Fruit fly (Drosophila melanogaster): ENCODE data around the gene lmgA.
A peak's percentile ranks its signal among the peaks of the same experiment; 100 is the strongest.

lmgA gene

DNA sequence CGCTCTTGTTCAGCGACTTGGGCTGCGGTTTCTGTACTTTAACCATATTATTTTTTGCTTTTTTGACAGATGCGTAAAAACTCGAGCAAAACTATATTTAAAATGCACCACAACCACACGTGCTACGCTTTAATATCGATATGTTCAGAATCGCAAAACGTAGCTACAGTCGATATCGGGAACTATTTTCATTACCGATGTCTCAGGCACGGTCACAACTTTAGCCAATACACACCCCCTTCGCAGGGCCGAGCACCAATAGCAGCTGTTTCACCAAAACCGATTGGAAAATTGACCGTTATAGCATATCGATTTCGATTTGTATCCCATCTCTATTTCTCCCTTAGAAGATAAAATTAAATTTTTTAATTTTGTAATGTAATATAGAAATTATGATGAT is 16.7 kb downstream of the lmgA start, which contains the start of gene CG13096:
Gene CG13096 (minus strand): TSS at position 144 of the 400 bp plus-strand sequence.
- TF ChIP-seq woc (GFP tag; optimal IDR thresholded peaks at IDR 0.05) (no peak), foxo (GFP tag; optimal IDR thresholded peaks at IDR 0.05) (no peak), sv (GFP tag; optimal IDR thresholded peaks at IDR 0.05) (peak; percentile 7), N (GFP tag; optimal IDR thresholded peaks at IDR 0.05) (no peak), jim (GFP tag; optimal IDR thresholded peaks at IDR 0.05) (no peak), OdsH (GFP tag; optimal IDR thresholded peaks at IDR 0.05) (no peak), Myc (optimal IDR thresholded peaks at IDR 0.05) (peak; percentile 74), lola (GFP tag; optimal IDR thresholded peaks at IDR 0.05) (no peak), dsf (GFP tag; optimal IDR thresholded peaks at IDR 0.05; ENCODE audit: borderline replicate concordance) (no peak), CrebA (GFP tag; optimal IDR thresholded peaks at IDR 0.05; ENCODE audit: borderline replicate concordance) (no peak), br (GFP tag; optimal IDR thresholded peaks at IDR 0.05) (no peak), brk (GFP tag; optimal IDR thresholded peaks at IDR 0.05) (no peak)

dm6 chr2L:8506729-8507128 is 21.7 kb downstream of the lmgA start, which contains the start of gene Dh31:
Gene Dh31, minus strand, starts transcription at chr2L:8506845.
- TF ChIP-seq foxo (GFP tag; optimal IDR thresholded peaks at IDR 0.05), result no peak
- no peak for TF ChIP-seq pan (optimal IDR thresholded peaks at IDR 0.05)
- TF ChIP-seq Hnf4 (GFP tag; optimal IDR thresholded peaks at IDR 0.05), result no peak
- TF ChIP-seq Myc (optimal IDR thresholded peaks at IDR 0.05), result no peak
- TF ChIP-seq jim (GFP tag; optimal IDR thresholded peaks at IDR 0.05), result no peak
- TF ChIP-seq HLH106 (tag; optimal IDR thresholded peaks at IDR 0.05), result no peak
- TF ChIP-seq sv (GFP tag; optimal IDR thresholded peaks at IDR 0.05), result no peak
- no peak for TF ChIP-seq tai (GFP tag; optimal IDR thresholded peaks at IDR 0.05)
- no peak for TF ChIP-seq Sp1 (GFP tag; optimal IDR thresholded peaks at IDR 0.05)
- no peak for TF ChIP-seq CG32264 (GFP tag; optimal IDR thresholded peaks at IDR 0.05)
- no peak for TF ChIP-seq CG9705 (GFP tag; optimal IDR thresholded peaks at IDR 0.05)
- TF ChIP-seq sage (GFP tag; optimal IDR thresholded peaks at IDR 0.05), result no peak
- no peak for TF ChIP-seq dsf (GFP tag; optimal IDR thresholded peaks at IDR 0.05; ENCODE audit: borderline replicate concordance)
- TF ChIP-seq psq (GFP tag; optimal IDR thresholded peaks at IDR 0.05), result no peak
- TF ChIP-seq CrebA (GFP tag; optimal IDR thresholded peaks at IDR 0.05; ENCODE audit: borderline replicate concordance), result no peak
- no peak for TF ChIP-seq ey (GFP tag; optimal IDR thresholded peaks at IDR 0.05)
- no peak for TF ChIP-seq h (GFP tag; optimal IDR thresholded peaks at IDR 0.05)

DNA sequence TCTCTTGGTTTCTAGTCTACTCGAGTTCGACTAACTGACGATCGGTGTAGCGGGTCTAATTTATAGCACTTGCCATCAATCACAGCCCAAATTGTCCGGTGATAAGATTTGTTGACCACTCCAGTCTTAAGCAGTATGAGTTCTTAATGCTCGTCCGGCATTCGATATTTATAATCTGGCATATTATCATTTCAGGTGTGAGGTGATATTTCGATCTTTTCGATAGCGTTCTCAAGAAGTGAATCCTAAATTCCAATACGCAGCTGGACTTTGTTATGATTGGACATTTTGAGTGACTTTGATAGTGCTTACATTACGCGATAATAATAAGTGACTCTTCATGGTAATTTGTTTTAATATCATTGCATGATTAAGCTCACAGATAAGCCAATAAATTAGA is 32.1 kb downstream of the lmgA start, which contains the start of gene Bace:
Gene Bace (minus strand): TSS at position 39 of the 400 bp plus-strand sequence.
- no peak for TF ChIP-seq h (GFP tag; optimal IDR thresholded peaks at IDR 0.05)
- no peak for TF ChIP-seq CG9705 (GFP tag; optimal IDR thresholded peaks at IDR 0.05)
- TF ChIP-seq dsf (GFP tag; optimal IDR thresholded peaks at IDR 0.05; ENCODE audit: borderline replicate concordance), result no peak
- TF ChIP-seq Rel (GFP tag; optimal IDR thresholded peaks at IDR 0.05), result no peak
- TF ChIP-seq Rel (tag; optimal IDR thresholded peaks at IDR 0.05), result no peak
- TF ChIP-seq Hnf4 (GFP tag; optimal IDR thresholded peaks at IDR 0.05), result no peak
- TF ChIP-seq dl (GFP tag; optimal IDR thresholded peaks at IDR 0.05; ENCODE audit: insufficient read depth in 1 of 2, partially characterized antibody in 2 of 2), result no peak
- TF ChIP-seq Sp1 (GFP tag; optimal IDR thresholded peaks at IDR 0.05), result no peak
- no peak for TF ChIP-seq Dfd (GFP tag; optimal IDR thresholded peaks at IDR 0.05)
- TF ChIP-seq usp (GFP tag; optimal IDR thresholded peaks at IDR 0.05), result no peak
- no peak for TF ChIP-seq GATAd (GFP tag; optimal IDR thresholded peaks at IDR 0.05)
- no peak for TF ChIP-seq dmrt93B (GFP tag; optimal IDR thresholded peaks at IDR 0.05)
- TF ChIP-seq rgr (GFP tag; optimal IDR thresholded peaks at IDR 0.05), result no peak
- no peak for TF ChIP-seq CG32264 (GFP tag; optimal IDR thresholded peaks at IDR 0.05)
- TF ChIP-seq Mio (GFP tag; optimal IDR thresholded peaks at IDR 0.05), result no peak

dm6 chr2L:8490439-8490838 is 38.0 kb downstream of the lmgA start, which contains the start of gene CG43400:
Gene CG43400, plus strand, starts transcription at chr2L:8490739.
- TF ChIP-seq CG32264 (GFP tag; optimal IDR thresholded peaks at IDR 0.05), result no peak
- no peak for TF ChIP-seq Sp1 (GFP tag; optimal IDR thresholded peaks at IDR 0.05)
- TF ChIP-seq N (GFP tag; optimal IDR thresholded peaks at IDR 0.05), result no peak
- TF ChIP-seq Vsx2 (GFP tag; optimal IDR thresholded peaks at IDR 0.05; ENCODE audit: partially characterized antibody), result no peak
- no peak for TF ChIP-seq brk (GFP tag; optimal IDR thresholded peaks at IDR 0.05)
- no peak for TF ChIP-seq Hnf4 (GFP tag; optimal IDR thresholded peaks at IDR 0.05)
- no peak for TF ChIP-seq fru (GFP tag; optimal IDR thresholded peaks at IDR 0.05)
- no peak for TF ChIP-seq HLH106 (tag; optimal IDR thresholded peaks at IDR 0.05)
- no peak for TF ChIP-seq GATAd (GFP tag; optimal IDR thresholded peaks at IDR 0.05)
- TF ChIP-seq Rel (GFP tag; optimal IDR thresholded peaks at IDR 0.05), result no peak
- TF ChIP-seq Rel (tag; optimal IDR thresholded peaks at IDR 0.05), result no peak
- TF ChIP-seq sv (GFP tag; optimal IDR thresholded peaks at IDR 0.05), result no peak
- no peak for TF ChIP-seq foxo (GFP tag; optimal IDR thresholded peaks at IDR 0.05)
- no peak for TF ChIP-seq Dif (GFP tag; optimal IDR thresholded peaks at IDR 0.05; ENCODE audit: partially characterized antibody)
- TF ChIP-seq Abd-B (GFP tag; optimal IDR thresholded peaks at IDR 0.05), result no peak
- TF ChIP-seq br (GFP tag; optimal IDR thresholded peaks at IDR 0.05), result no peak
- no peak for TF ChIP-seq Dfd (GFP tag; optimal IDR thresholded peaks at IDR 0.05)

Measured in whole organism, wandering third instar larva.